Worm (Caenorhabditis elegans): ENCODE measurements around the gene C15H9.4.
A peak's percentile ranks its signal among the peaks of the same experiment; 100 is the strongest.

Gene C15H9.4

DNA sequence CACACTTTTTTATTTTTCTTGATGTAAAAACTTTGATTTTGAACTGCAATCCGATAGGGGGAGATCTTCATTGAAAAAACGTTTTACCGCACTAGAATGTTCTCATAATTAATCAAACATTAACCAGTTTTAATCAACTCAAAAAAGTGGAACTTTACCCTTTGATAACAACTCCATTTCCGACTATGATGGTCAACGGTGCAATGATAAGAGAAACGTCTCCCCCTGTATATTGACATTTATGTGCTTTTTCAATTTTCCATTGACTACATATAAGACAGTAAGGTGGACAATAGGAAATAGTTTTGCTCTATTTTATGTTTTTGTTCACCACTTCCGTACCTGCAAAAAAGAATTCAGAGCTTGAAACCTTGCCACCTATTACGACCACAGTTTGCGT is 977 bp downstream of the C15H9.4 start:
- TF ChIP-seq elt-2 (tag; optimal IDR thresholded peaks at IDR 0.05): peak; percentile 30
- no peak for TF ChIP-seq egl-27 (tag; optimal IDR thresholded peaks at IDR 0.05)
- peak; percentile 44 for TF ChIP-seq pqm-1 (tag; optimal IDR thresholded peaks at IDR 0.05)

DNA sequence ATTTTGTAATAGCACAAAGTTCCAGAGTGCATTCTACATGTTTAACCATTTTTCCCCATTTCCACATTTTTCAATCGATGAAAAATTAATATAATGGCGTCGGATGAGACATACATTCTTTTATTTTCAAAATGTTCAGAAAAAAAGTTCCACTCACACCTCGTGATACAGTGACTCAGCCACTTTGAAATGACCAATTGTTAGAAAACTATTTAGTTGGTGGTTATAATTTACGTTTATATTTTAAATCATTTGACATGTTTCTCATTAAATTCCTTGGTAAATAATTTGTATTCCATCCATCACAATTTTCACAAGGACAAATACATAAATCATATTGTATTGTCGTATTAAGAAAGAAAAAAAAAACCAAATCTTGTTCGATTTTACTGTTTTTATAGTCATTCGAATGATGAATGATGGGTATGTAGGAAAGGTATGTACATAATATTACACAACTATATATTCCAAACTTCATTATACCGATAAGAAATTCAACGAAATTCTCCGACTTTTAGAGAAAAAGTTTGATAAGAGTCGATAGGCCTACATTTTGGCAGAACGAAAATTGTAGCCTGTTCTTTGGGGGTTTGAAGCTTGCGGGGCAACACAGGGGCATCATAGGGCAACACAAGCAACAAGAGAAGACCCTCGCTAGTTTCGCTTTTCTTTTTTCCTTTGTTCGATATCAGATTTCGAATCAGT is 3.1 kb downstream of the C15H9.4 start:
- TF ChIP-seq blmp-1 (tag; optimal IDR thresholded peaks at IDR 0.05): peak; percentile 83
- TF ChIP-seq elt-2 (tag; optimal IDR thresholded peaks at IDR 0.05): peak; percentile 0
- TF ChIP-seq lin-15B (tag; optimal IDR thresholded peaks at IDR 0.05): no peak
- TF ChIP-seq efl-1 (optimal IDR thresholded peaks at IDR 0.05): no peak
- TF ChIP-seq efl-1 (GFP tag; optimal IDR thresholded peaks at IDR 0.05 in 1 of 2): peak in 1 of 2 experiments; percentile 56

ce11 chrX:6103297-6103696 is 5.9 kb downstream of the C15H9.4 start, which contains the start of gene C15H9.11:
Gene C15H9.11, minus strand, starts transcription at chrX:6103397.
- TF ChIP-seq lir-3 (tag; optimal IDR thresholded peaks at IDR 0.05; ENCODE audit: poor library complexity) (no peak), lin-13 (GFP tag; optimal IDR thresholded peaks at IDR 0.05) (no peak), C34B4.2 (tag; optimal IDR thresholded peaks at IDR 0.05) (no peak), fkh-4 (tag; optimal IDR thresholded peaks at IDR 0.05; ENCODE audit: borderline replicate concordance) (no peak), aly-2 (tag; optimal IDR thresholded peaks at IDR 0.05) (no peak), ztf-4 (tag; optimal IDR thresholded peaks at IDR 0.05) (no peak), lin-15B (tag; optimal IDR thresholded peaks at IDR 0.05) (no peak), blmp-1 (tag; optimal IDR thresholded peaks at IDR 0.05) (no peak), mep-1 (tag; optimal IDR thresholded peaks at IDR 0.05) (no peak)

DNA sequence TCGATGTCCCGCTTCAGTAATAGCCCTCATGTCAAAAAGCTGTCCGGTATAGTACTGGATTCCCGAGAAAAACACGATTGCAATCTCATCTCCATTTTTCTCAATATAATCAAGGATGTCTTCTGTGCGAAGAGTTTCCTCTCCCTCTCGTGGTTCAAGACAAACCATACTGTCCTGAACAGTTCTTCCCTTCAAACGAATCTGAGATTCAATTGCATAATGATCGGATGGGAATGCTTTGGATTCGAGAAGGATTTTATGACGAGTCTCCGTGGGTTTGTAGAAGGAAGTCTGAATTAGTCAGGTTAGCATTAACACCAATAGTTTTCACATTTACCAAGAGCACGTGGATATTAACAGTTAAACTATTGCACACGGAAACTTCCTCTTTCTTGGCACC is 10.5 kb downstream of the C15H9.4 start:
- TF ChIP-seq alr-1 (tag; optimal IDR thresholded peaks at IDR 0.05; ENCODE audit: borderline replicate concordance): no peak
- no peak for TF ChIP-seq irx-1 (tag; optimal IDR thresholded peaks at IDR 0.05)
- TF ChIP-seq mab-9 (GFP tag; IDR thresholded peaks at IDR 0.05): no peak
- TF ChIP-seq nhr-237 (tag; optimal IDR thresholded peaks at IDR 0.05): no peak
- TF ChIP-seq lin-14 (GFP tag; optimal IDR thresholded peaks at IDR 0.05): no peak
- TF ChIP-seq pax-3 (tag; optimal IDR thresholded peaks at IDR 0.05): no peak
- no peak for TF ChIP-seq lin-39 (tag; optimal IDR thresholded peaks at IDR 0.05)
- TF ChIP-seq C34B4.2 (tag; optimal IDR thresholded peaks at IDR 0.05): no peak
- TF ChIP-seq fkh-8 (tag; optimal IDR thresholded peaks at IDR 0.05): no peak
- no peak for TF ChIP-seq elt-3 (tag; optimal IDR thresholded peaks at IDR 0.05)
- no peak for TF ChIP-seq fkh-4 (tag; optimal IDR thresholded peaks at IDR 0.05; ENCODE audit: borderline replicate concordance)

- TF ChIP-seq nhr-71 (tag; optimal IDR thresholded peaks at IDR 0.05) (peak; percentile 19), tbx-2 (tag; optimal IDR thresholded peaks at IDR 0.05) (no peak), elt-3 (tag; optimal IDR thresholded peaks at IDR 0.05) (peak in 3 of 6 experiments; percentile 43 to 84 (median 61)), lin-14 (GFP tag; optimal IDR thresholded peaks at IDR 0.05) (peak; percentile 62), blmp-1 (tag; optimal IDR thresholded peaks at IDR 0.05) (peak; percentile 90), nhr-90 (tag; optimal IDR thresholded peaks at IDR 0.05; ENCODE audit: poor library complexity) (peak; percentile 25), sox-4 (tag; optimal IDR thresholded peaks at IDR 0.05) (no peak), nhr-85 (tag) (peak; percentile 71), nhr-20 (tag; optimal IDR thresholded peaks at IDR 0.05) (peak; percentile 56), snu-23 (GFP tag; optimal IDR thresholded peaks at IDR 0.05) (peak; percentile 9), ets-5 (GFP tag; IDR thresholded peaks at IDR 0.05) (no peak)
Measured at ce11 chrX:6109288-6109770, 11.9 kb downstream of the C15H9.4 start, which contains the start of gene kynu-1. Gene kynu-1, minus strand, starts transcription at chrX:6109338.

- TF ChIP-seq nhr-20 (tag; optimal IDR thresholded peaks at IDR 0.05) (peak; percentile 46), zag-1 (tag; optimal IDR thresholded peaks at IDR 0.05) (no peak)
Measured at ce11 chrX:6112817-6113216, 15.4 kb downstream of the C15H9.4 start, which contains the start of gene prx-3. Gene prx-3, minus strand, starts transcription at chrX:6112917.

All from whole organism, L1 larva.